Worm (Caenorhabditis elegans) whole organism, midembryonic: ENCODE data around the gene Y39B6A.10.

Source experiments
- T22C8.4 ChIP-seq: fragments of 200-800 bp; sonication (Bioruptor generic); IDR thresholded peaks from 2 replicates; pipeline ENCODE4 v1.3.6; 2022; ENCODE audit warnings: missing genetic modification characterization, missing compliant biosample characterization
- ref-1 ChIP-seq: fragments of 200-800 bp; sonication (Bioruptor generic); conservative IDR thresholded peaks from 2 replicates; pipeline ENCODE4 v1.3.6; 2022; ENCODE audit warnings: missing genetic modification reagents, missing genetic modification characterization, missing compliant biosample characterization
- tab-1 ChIP-seq: fragments of 200-800 bp; sonication (Bioruptor generic); IDR thresholded peaks from 2 replicates; pipeline ENCODE4 v1.3.6; 2022; ENCODE audit warnings: missing genetic modification characterization, missing compliant biosample characterization
- ztf-29 ChIP-seq: fragments of 200-800 bp; sonication (Bioruptor generic); IDR thresholded peaks from 2 replicates; pipeline ENCODE4 v1.3.6; 2022; ENCODE audit warnings: missing genetic modification reagents, missing genetic modification characterization, missing compliant biosample characterization

DNA sequence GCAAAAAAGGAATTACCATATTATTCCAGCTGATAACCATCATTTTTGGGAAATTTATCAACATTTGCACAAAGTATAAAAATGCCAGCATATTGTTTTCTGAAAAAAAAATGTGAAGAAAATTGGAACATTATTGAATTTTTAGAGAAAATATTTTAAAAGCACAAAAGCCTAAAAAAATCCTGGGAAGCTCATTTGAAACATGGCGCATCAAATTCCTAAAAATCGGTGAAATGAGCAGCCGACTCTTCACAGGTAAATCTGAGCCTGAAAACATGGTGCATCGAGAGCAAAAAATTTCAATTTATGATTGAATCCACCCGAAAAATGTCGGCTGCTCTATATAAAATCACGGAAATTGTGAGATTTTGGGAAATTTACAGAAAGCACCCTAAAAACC lies 15.7 kb upstream of the Y39B6A.10 start, which contains the start of gene Y39B6A.7:
- TF ChIP-seq ztf-29 (GFP tag; lab: Robert Waterston, UW) = no peak
- no peak for TF ChIP-seq T22C8.4 (GFP tag; lab: Robert Waterston, UW)
- no peak for TF ChIP-seq tab-1 (GFP tag; lab: Robert Waterston, UW)
- TF ChIP-seq ref-1 = no peak
